Fruit fly (Drosophila melanogaster) whole organism, embryonic: ENCODE measurements around the gene CG5776.

ENCODE experiments used
- Aef1 ChIP-seq: fragments of 200-800 bp; sonication (Bioruptor generic); IDR thresholded peaks from 3 replicates; pipeline ENCODE4 v1.3.6; 2022; ENCODE audit warnings: missing biosample characterization, missing genetic modification characterization
- BEAF-32 ChIP-seq: fragments of 200-800 bp; sonication (Bioruptor generic); optimal IDR thresholded peaks from 3 replicates; lab custom pipeline; 2017; ENCODE audit warnings: missing biosample characterization, missing genetic modification characterization, mild to moderate bottlenecking, moderate library complexity, missing genetic modification reagents
- CG11093 ChIP-seq: fragments of 200-800 bp; sonication (Bioruptor generic); IDR thresholded peaks from 3 replicates; pipeline ENCODE4 v1.3.6; 2022; ENCODE audit warnings: missing biosample characterization, missing genetic modification characterization
- CG11695 ChIP-seq: fragments of 200-800 bp; sonication (Bioruptor generic); IDR thresholded peaks from 3 replicates; pipeline ENCODE4 v1.3.6; 2022; ENCODE audit warnings: missing biosample characterization, missing genetic modification characterization
- CG11696 ChIP-seq: fragments of 200-800 bp; sonication (Bioruptor generic); IDR thresholded peaks from 2 replicates; pipeline ENCODE4 v1.3.6; 2022; ENCODE audit warnings: missing biosample characterization, missing genetic modification characterization
- CG13287 ChIP-seq: fragments of 200-800 bp; sonication (Bioruptor generic); IDR thresholded peaks from 2 replicates; pipeline ENCODE4 v1.3.6; 2022; ENCODE audit warnings: missing biosample characterization, missing genetic modification characterization; ENCODE audit not compliant: partially characterized antibody
- CG14050 ChIP-seq: fragments of 200-800 bp; sonication (Bioruptor generic); IDR thresholded peaks from 3 replicates; pipeline ENCODE4 v1.3.6; 2022; ENCODE audit warnings: missing biosample characterization, missing genetic modification characterization
- CG17568 ChIP-seq: fragments of 200-800 bp; sonication (Bioruptor generic); optimal IDR thresholded peaks from 2 replicates; lab custom pipeline; 2018; ENCODE audit warnings: missing biosample characterization, mild to moderate bottlenecking, missing genetic modification characterization, moderate library complexity
- CG18011 ChIP-seq: fragments of 200-800 bp; sonication (Bioruptor generic); optimal IDR thresholded peaks from 2 replicates; lab custom pipeline; 2017; ENCODE audit warnings: missing biosample characterization, missing genetic modification characterization, mild to moderate bottlenecking, moderate library complexity, missing genotype
- CG2199 ChIP-seq: fragments of 200-800 bp; sonication (Bioruptor generic); IDR thresholded peaks from 3 replicates; pipeline ENCODE4 v1.3.6; 2022; ENCODE audit warnings: missing biosample characterization, missing genetic modification characterization
- CG2712 ChIP-seq: fragments of 200-800 bp; optimal IDR thresholded peaks from 3 replicates; lab custom pipeline; 2019; ENCODE audit warnings: missing biosample characterization, mild to moderate bottlenecking, missing genetic modification characterization, moderate library complexity
- CG3281 ChIP-seq: fragments of 200-800 bp; sonication (Bioruptor generic); optimal IDR thresholded peaks from 3 replicates; lab custom pipeline; 2017; ENCODE audit warnings: missing biosample characterization, mild to moderate bottlenecking, missing genetic modification characterization
- CG34422 ChIP-seq: fragments of 200-800 bp; sonication (Bioruptor generic); IDR thresholded peaks from 3 replicates; pipeline ENCODE4 v1.3.6; 2022; ENCODE audit warnings: missing biosample characterization, missing genetic modification characterization
- CG7357 ChIP-seq: fragments of 200-800 bp; sonication (Bioruptor generic); IDR thresholded peaks from 3 replicates; pipeline ENCODE4 v1.3.6; 2022; ENCODE audit warnings: missing biosample characterization, missing genetic modification characterization
- CG7928 ChIP-seq: fragments of 200-800 bp; sonication (Bioruptor generic); optimal IDR thresholded peaks from 2 replicates; lab custom pipeline; 2017; ENCODE audit warnings: missing biosample characterization, mild to moderate bottlenecking, missing genetic modification characterization
- CG8290 ChIP-seq, 3 experiments: fragments of 200-800 bp; sonication (Bioruptor generic); optimal IDR thresholded peaks; 2 replicates each; lab custom pipeline; 2016 to 2019; ENCODE audit warnings: missing biosample characterization in 3 of 3, missing genetic modification characterization in 3 of 3, mild to moderate bottlenecking in 2 of 3, moderate library complexity in 1 of 3
- CG8388 ChIP-seq: fragments of 200-800 bp; sonication (Bioruptor generic); optimal IDR thresholded peaks from 2 replicates; lab custom pipeline; 2019; ENCODE audit warnings: missing biosample characterization, mild to moderate bottlenecking, missing genetic modification characterization, moderate library complexity
- CG8924 ChIP-seq: fragments of 200-800 bp; optimal IDR thresholded peaks from 3 replicates; lab custom pipeline; 2019; ENCODE audit warnings: missing biosample characterization, mild to moderate bottlenecking, missing genetic modification characterization, moderate library complexity
- CG9727 ChIP-seq: fragments of 200-800 bp; sonication (Bioruptor generic); optimal IDR thresholded peaks from 3 replicates; lab custom pipeline; 2017; ENCODE audit warnings: missing biosample characterization, mild to moderate bottlenecking, missing genetic modification characterization
- CG9817 ChIP-seq: fragments of 200-800 bp; sonication (Bioruptor generic); optimal IDR thresholded peaks from 2 replicates; lab custom pipeline; 2018; ENCODE audit warnings: missing biosample characterization, mild to moderate bottlenecking, missing genetic modification characterization, moderate library complexity
- D19A ChIP-seq: fragments of 200-800 bp; optimal IDR thresholded peaks from 3 replicates; lab custom pipeline; 2019; ENCODE audit warnings: missing biosample characterization, mild to moderate bottlenecking, missing genetic modification characterization, moderate library complexity
- Doc3 ChIP-seq: fragments of 200-800 bp; sonication (Bioruptor generic); IDR thresholded peaks from 3 replicates; pipeline ENCODE4 v1.3.6; 2022; ENCODE audit warnings: missing biosample characterization, missing genetic modification characterization; ENCODE audit not compliant: partially characterized antibody
- MESR4 ChIP-seq: fragments of 200-800 bp; sonication (Bioruptor generic); optimal IDR thresholded peaks from 2 replicates; lab custom pipeline; 2018; ENCODE audit warnings: missing biosample characterization, mild to moderate bottlenecking, missing genetic modification characterization, moderate library complexity
- Med ChIP-seq: fragments of 200-800 bp; sonication (Bioruptor generic); peaks from one replicate; lab custom pipeline; 2016; ENCODE audit warnings: missing biosample characterization, missing genetic modification characterization, mild to moderate bottlenecking, inconsistent platforms, moderate library complexity
- NC2α ChIP-seq: fragments of 200-800 bp; sonication (Bioruptor generic); optimal IDR thresholded peaks from 2 replicates; lab custom pipeline; 2016; ENCODE audit warnings: missing biosample characterization, missing genetic modification characterization
- NFAT ChIP-seq: fragments of 200-800 bp; sonication (Bioruptor generic); IDR thresholded peaks from 2 replicates; pipeline ENCODE4 v1.3.6; 2022; ENCODE audit warnings: missing biosample characterization, missing genetic modification characterization
- Pdp1 ChIP-seq, 2 experiments: fragments of 200-800 bp; sonication (Bioruptor generic); optimal IDR thresholded peaks; 3 replicates each; lab custom pipeline; 2016; ENCODE audit warnings: missing biosample characterization in 2 of 2, missing genetic modification characterization in 2 of 2, mild to moderate bottlenecking in 1 of 2, moderate library complexity in 1 of 2
- Ptx1 ChIP-seq: fragments of 200-800 bp; sonication (Bioruptor generic); IDR thresholded peaks from 2 replicates; pipeline ENCODE4 v1.3.6; 2022; ENCODE audit warnings: missing biosample characterization, missing genetic modification characterization
- Sin3A ChIP-seq: fragments of >200 bp; optimal IDR thresholded peaks from 2 replicates; lab custom pipeline; 2018
- Sry-β ChIP-seq: fragments of 200-800 bp; sonication (Bioruptor generic); optimal IDR thresholded peaks from 2 replicates; lab custom pipeline; 2018; ENCODE audit warnings: missing biosample characterization, mild to moderate bottlenecking, missing genetic modification characterization, moderate library complexity
- Stat92E ChIP-seq, 3 experiments: fragments of >200 bp in 2 of 3; fragments of 200-800 bp in 1 of 3; sonication (Bioruptor generic) in 1 of 3; optimal IDR thresholded peaks; 2 replicates each; lab custom pipeline; 2017 to 2019; ENCODE audit warnings: missing biosample characterization in 3 of 3, missing genetic modification characterization in 3 of 3, mild to moderate bottlenecking in 1 of 3, moderate library complexity in 1 of 3
- YL-1 ChIP-seq: fragments of 200-800 bp; sonication (Bioruptor generic); optimal IDR thresholded peaks from 3 replicates; lab custom pipeline; 2017; ENCODE audit warnings: missing biosample characterization, mild to moderate bottlenecking, missing genetic modification characterization
- ab ChIP-seq: fragments of 200-800 bp; sonication (Bioruptor generic); optimal IDR thresholded peaks from 2 replicates; lab custom pipeline; 2016; ENCODE audit warnings: missing biosample characterization, missing genetic modification characterization
- amos ChIP-seq: fragments of 200-800 bp; sonication (Bioruptor generic); IDR thresholded peaks from 2 replicates; pipeline ENCODE4 v1.3.6; 2022; ENCODE audit warnings: missing biosample characterization, missing genetic modification characterization; ENCODE audit not compliant: partially characterized antibody
- ase ChIP-seq: fragments of 200-800 bp; sonication (Bioruptor generic); IDR thresholded peaks from 3 replicates; pipeline ENCODE4 v1.3.6; 2022; ENCODE audit warnings: missing biosample characterization, missing genetic modification characterization
- bowl ChIP-seq: fragments of 200-800 bp; sonication (Bioruptor generic); IDR thresholded peaks from 2 replicates; pipeline ENCODE4 v1.3.6; 2022; ENCODE audit warnings: missing biosample characterization, missing genetic modification characterization
- cato ChIP-seq: fragments of 200-800 bp; sonication (Bioruptor generic); optimal IDR thresholded peaks from 2 replicates; lab custom pipeline; 2016; ENCODE audit warnings: missing biosample characterization, missing genetic modification characterization, borderline replicate concordance
- dan ChIP-seq: fragments of 200-800 bp; sonication (Bioruptor generic); IDR thresholded peaks from 2 replicates; pipeline ENCODE4 v1.3.6; 2022; ENCODE audit warnings: missing biosample characterization, missing genetic modification characterization
- dm ChIP-seq: fragments of 200-800 bp; sonication (Bioruptor generic); optimal IDR thresholded peaks from 3 replicates; lab custom pipeline; 2016; ENCODE audit warnings: missing biosample characterization, missing genetic modification characterization
- dpn ChIP-seq, 2 experiments: fragments of 200-800 bp; sonication (Bioruptor generic); optimal IDR thresholded peaks; 3 replicates each; lab custom pipeline; 2016; ENCODE audit warnings: missing biosample characterization in 2 of 2, missing genetic modification characterization in 2 of 2
- fd64A ChIP-seq: fragments of 200-800 bp; sonication (Bioruptor generic); optimal IDR thresholded peaks from 3 replicates; lab custom pipeline; 2018; ENCODE audit warnings: missing biosample characterization, mild to moderate bottlenecking, missing genetic modification characterization
- gfzf ChIP-seq: fragments of 200-800 bp; sonication (Bioruptor generic); optimal IDR thresholded peaks from 2 replicates; lab custom pipeline; 2016; ENCODE audit warnings: missing biosample characterization, mild to moderate bottlenecking, missing genetic modification characterization, moderate library complexity
- ham ChIP-seq: fragments of 200-800 bp; sonication (Bioruptor generic); IDR thresholded peaks from 2 replicates; pipeline ENCODE4 v1.3.6; 2022; ENCODE audit warnings: missing biosample characterization, missing genetic modification characterization
- lbe ChIP-seq: fragments of 200-800 bp; sonication (Bioruptor generic); optimal IDR thresholded peaks from 2 replicates; lab custom pipeline; 2016; ENCODE audit warnings: missing biosample characterization, mild to moderate bottlenecking, missing genetic modification characterization
- peb ChIP-seq: fragments of 200-800 bp; sonication (Bioruptor generic); IDR thresholded peaks from 2 replicates; pipeline ENCODE4 v1.3.6; 2022; ENCODE audit warnings: missing biosample characterization, missing genetic modification characterization
- rib ChIP-seq: fragments of 200-800 bp; sonication (Bioruptor generic); IDR thresholded peaks from 2 replicates; pipeline ENCODE4 v1.3.6; 2022; ENCODE audit warnings: missing biosample characterization, missing genetic modification characterization
- ro ChIP-seq: fragments of 200-800 bp; sonication (Bioruptor generic); IDR thresholded peaks from 2 replicates; pipeline ENCODE4 v1.3.6; 2022; ENCODE audit warnings: missing biosample characterization, missing genetic modification characterization
- unc-4 ChIP-seq: fragments of 200-800 bp; sonication (Bioruptor generic); IDR thresholded peaks from 2 replicates; pipeline ENCODE4 v1.3.6; 2022; ENCODE audit warnings: missing biosample characterization, missing genetic modification characterization; ENCODE audit not compliant: partially characterized antibody
- wdn ChIP-seq: fragments of 200-800 bp; sonication (Bioruptor generic); IDR thresholded peaks from 2 replicates; pipeline ENCODE4 v1.3.6; 2022; ENCODE audit warnings: missing biosample characterization, missing genetic modification characterization
- z ChIP-seq: fragments of 200-800 bp; sonication (Bioruptor generic); IDR thresholded peaks from 3 replicates; pipeline ENCODE4 v1.3.6; 2022; ENCODE audit warnings: missing biosample characterization, missing genetic modification characterization
- zen ChIP-seq: fragments of 200-800 bp; sonication (Bioruptor generic); optimal IDR thresholded peaks from 3 replicates; lab custom pipeline; 2018; ENCODE audit warnings: missing biosample characterization, mild to moderate bottlenecking, missing genetic modification characterization, moderate library complexity

The CG5776 gene

dm6 chr2L:12707540-12707939 is 3.3 kb upstream of the CG5776 start, which contains the start of the genes CG6180 and CG15484 (continued):
- TF ChIP-seq Doc3 (GFP tag; lab: Robert Waterston, UW) (0 out of 3 replicates have a peak, but pooled peaks have one; percentile 37), lbe (GFP tag; lab: Kevin White, UChicago) (no peak), zen (peak; percentile 17), CG9727 (GFP tag; lab: Kevin White, UChicago) (no peak), fd64A (GFP tag; lab: Kevin White, UChicago) (no peak), Aef1 (GFP tag; lab: Robert Waterston, UW) (no peak), gfzf (GFP tag; lab: Kevin White, UChicago) (peak; percentile 13), ro (GFP tag; lab: Robert Waterston, UW) (no peak), CG8290 (GFP tag; optimal IDR thresholded peaks at IDR 0.05; lab: Kevin White, UChicago) (no peak), CG8290 (tag; optimal IDR thresholded peaks at IDR 0.05; lab: Kevin White, UChicago) (no peak), bowl (GFP tag; lab: Robert Waterston, UW) (no peak), CG2199 (GFP tag; lab: Robert Waterston, UW) (no peak), cato (no peak), CG17568 (GFP tag; lab: Kevin White, UChicago) (no peak), CG34422 (0 out of 3 replicates have a peak, but pooled peaks have one; percentile 16), BEAF-32 (peak; percentile 55), CG8388 (GFP tag; lab: Kevin White, UChicago) (no peak), CG7928 (GFP tag; lab: Kevin White, UChicago) (no peak), Med (peak; percentile 83), CG11093 (GFP tag; lab: Robert Waterston, UW) (no peak), peb (GFP tag; lab: Robert Waterston, UW) (no peak), ase (no peak), rib (GFP tag; lab: Robert Waterston, UW) (no peak), CG11695 (GFP tag; lab: Robert Waterston, UW) (no peak), CG9817 (tag; lab: Kevin White, UChicago) (no peak), NFAT (no peak), unc-4 (peak; percentile 52; the same call in 1 of the 2 replicates), dpn (GFP tag; optimal IDR thresholded peaks at IDR 0.05; lab: Kevin White, UChicago) (no peak), Sry-β (peak; percentile 23), CG14050 (GFP tag; lab: Robert Waterston, UW) (no peak), ham (GFP tag; lab: Robert Waterston, UW) (no peak), CG11696 (GFP tag; lab: Robert Waterston, UW) (no peak), dan (GFP tag; lab: Robert Waterston, UW) (no peak), wdn (GFP tag; lab: Robert Waterston, UW) (no peak), YL-1 (no peak), Ptx1 (GFP tag; lab: Robert Waterston, UW) (no peak), Sin3A (peak; percentile 50), Stat92E (GFP tag; optimal IDR thresholded peaks at IDR 0.05; lab: Kevin White, UChicago) (peak in 1 of 3 experiments; percentile 52), D19A (tag; lab: Kevin White, UChicago) (no peak), MESR4 (GFP tag; lab: Kevin White, UChicago) (peak; percentile 30), CG13287 (GFP tag; lab: Robert Waterston, UW) (peak; percentile 63), CG2712 (tag; lab: Kevin White, UChicago) (peak; percentile 29), Pdp1 (GFP tag; optimal IDR thresholded peaks at IDR 0.05; lab: Kevin White, UChicago) (peak in 1 of 2 experiments; percentile 69), CG3281 (GFP tag; lab: Kevin White, UChicago) (peak; percentile 2), ab (GFP tag; lab: Kevin White, UChicago) (no peak), CG8924 (no peak), dm (GFP tag; lab: Kevin White, UChicago) (peak; percentile 7), CG7357 (GFP tag; lab: Robert Waterston, UW) (no peak), CG18011 (GFP tag; lab: Kevin White, UChicago) (peak; percentile 39), NC2α (GFP tag; lab: Kevin White, UChicago) (no peak), amos (GFP tag; lab: Robert Waterston, UW) (peak; percentile 22; the same call in 1 of the 2 replicates), z (no peak)
